Worm (Caenorhabditis elegans): ENCODE results near the gene dgk-5.

Gene dgk-5

DNA sequence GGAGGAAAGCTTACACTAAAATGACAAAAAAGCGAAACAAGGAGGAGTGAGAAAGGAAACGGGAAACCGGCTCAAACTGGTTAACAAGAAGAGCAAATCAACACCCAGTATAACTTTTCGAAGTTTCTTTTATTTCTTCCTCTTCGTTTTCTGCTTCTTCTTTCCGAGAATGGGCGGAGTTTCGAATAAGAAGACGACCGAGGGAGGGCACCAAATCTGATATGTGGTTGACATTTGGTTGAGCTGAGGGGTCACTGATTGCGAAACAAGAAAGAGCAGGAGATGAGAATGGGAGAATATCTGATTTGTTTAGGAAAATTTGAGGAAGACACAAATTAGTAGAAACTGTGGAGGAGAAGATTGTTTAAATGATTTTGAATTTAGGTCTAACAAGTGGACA is 27.7 kb upstream of the dgk-5 start:
- no peak for TF ChIP-seq med-1 (GFP tag; optimal IDR thresholded peaks at IDR 0.05; ENCODE audit: insufficient read depth)
- no peak for TF ChIP-seq klf-2 (GFP tag; conservative IDR thresholded peaks at IDR 0.05)
- no peak for TF ChIP-seq T22C8.4 (GFP tag; IDR thresholded peaks at IDR 0.05)
- TF ChIP-seq cog-1 (tag; optimal IDR thresholded peaks at IDR 0.05) = no peak
- TF ChIP-seq flt-1 (GFP tag; IDR thresholded peaks at IDR 0.05) = no peak
- TF ChIP-seq ztf-29 (GFP tag; IDR thresholded peaks at IDR 0.05) = no peak
- no peak for TF ChIP-seq ztf-23 (GFP tag; IDR thresholded peaks at IDR 0.05)
- no peak for TF ChIP-seq ref-1 (GFP tag; conservative IDR thresholded peaks at IDR 0.05)
- no peak for TF ChIP-seq tab-1 (GFP tag; IDR thresholded peaks at IDR 0.05)

DNA sequence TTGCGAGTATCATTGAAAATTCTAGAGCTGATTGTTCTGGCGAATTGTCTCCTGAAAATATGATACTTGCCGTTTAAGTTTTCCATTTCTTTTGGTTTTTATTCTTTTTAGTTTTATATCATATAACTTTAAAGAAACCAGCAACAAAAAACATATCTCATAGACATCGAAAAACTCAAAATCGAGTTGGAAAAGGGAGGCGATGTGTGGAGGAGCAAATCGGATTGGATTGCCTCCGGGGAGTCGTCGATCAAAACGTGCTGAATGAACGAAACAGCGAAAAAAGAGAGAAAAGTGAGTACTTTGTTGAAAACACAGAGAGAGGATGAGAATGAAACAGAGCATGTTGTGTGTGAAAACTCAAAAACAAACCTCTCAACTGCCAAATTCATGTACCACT is 26.3 kb upstream of the dgk-5 start:
- TF ChIP-seq ztf-29 (GFP tag; IDR thresholded peaks at IDR 0.05) = no peak
- no peak for TF ChIP-seq cog-1 (tag; optimal IDR thresholded peaks at IDR 0.05)
- no peak for TF ChIP-seq klf-2 (GFP tag; conservative IDR thresholded peaks at IDR 0.05)

DNA sequence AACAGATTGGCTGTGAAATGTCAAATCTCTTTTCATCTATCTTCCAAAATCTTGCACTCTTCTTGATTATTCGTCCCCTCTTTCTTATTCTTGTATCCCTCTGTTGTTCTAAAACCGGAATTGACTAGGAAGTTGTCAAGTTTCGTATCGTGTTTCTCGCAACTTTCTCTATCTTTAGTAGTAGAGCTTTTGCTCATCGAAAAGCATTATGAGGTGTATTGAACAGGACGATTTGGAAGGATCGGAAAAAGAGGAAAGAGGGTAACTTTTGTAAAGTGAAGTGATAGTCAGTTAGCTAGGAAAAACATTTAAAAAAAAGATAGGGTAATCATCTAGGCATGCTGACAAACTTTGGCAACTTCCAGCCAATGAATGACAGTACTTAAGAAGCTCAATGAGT is 25.6 kb upstream of the dgk-5 start:
- TF ChIP-seq ztf-29 (GFP tag; IDR thresholded peaks at IDR 0.05) = no peak
- no peak for TF ChIP-seq klf-2 (GFP tag; conservative IDR thresholded peaks at IDR 0.05)
- no peak for TF ChIP-seq ztf-23 (GFP tag; IDR thresholded peaks at IDR 0.05)

DNA sequence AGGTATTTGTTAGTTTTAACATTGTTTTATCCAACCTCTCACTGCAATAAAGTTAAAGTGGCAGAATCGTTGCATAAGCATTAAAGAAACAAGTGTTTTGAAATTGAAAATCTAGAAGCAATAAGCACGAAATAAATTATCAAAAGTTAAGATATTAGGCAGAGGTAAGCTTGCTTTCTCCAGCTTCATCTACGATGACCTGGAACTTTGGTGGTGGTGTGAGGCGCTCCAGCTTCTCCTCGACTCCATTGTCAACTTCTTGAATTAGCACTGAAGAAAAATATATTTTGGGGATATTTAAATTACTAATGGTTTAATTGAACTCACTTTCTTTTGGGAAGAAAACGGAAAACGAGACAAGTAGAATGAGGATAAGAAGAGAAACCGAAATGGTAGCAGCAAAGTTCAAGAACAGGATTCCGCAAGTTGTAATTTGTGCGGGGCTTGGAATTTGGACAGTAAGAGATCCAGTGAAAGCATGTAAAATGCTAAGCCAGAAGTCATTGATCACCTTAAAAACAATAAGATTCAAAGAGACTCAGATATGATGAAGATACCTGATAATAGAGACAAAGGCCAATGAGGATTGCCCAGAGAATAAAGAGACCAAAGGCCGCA is 22.9 kb upstream of the dgk-5 start:
- no peak for TF ChIP-seq cog-1 (tag; optimal IDR thresholded peaks at IDR 0.05)
- TF ChIP-seq tab-1 (GFP tag; IDR thresholded peaks at IDR 0.05) = no peak
- no peak for TF ChIP-seq flt-1 (GFP tag; IDR thresholded peaks at IDR 0.05)
- no peak for TF ChIP-seq T22C8.4 (GFP tag; IDR thresholded peaks at IDR 0.05)
- TF ChIP-seq ztf-29 (GFP tag; IDR thresholded peaks at IDR 0.05) = no peak
- no peak for TF ChIP-seq klf-2 (GFP tag; conservative IDR thresholded peaks at IDR 0.05)
- no peak for TF ChIP-seq ref-1 (GFP tag; conservative IDR thresholded peaks at IDR 0.05)
- no peak for TF ChIP-seq med-1 (GFP tag; optimal IDR thresholded peaks at IDR 0.05; ENCODE audit: insufficient read depth)
- TF ChIP-seq ztf-23 (GFP tag; IDR thresholded peaks at IDR 0.05) = no peak

DNA sequence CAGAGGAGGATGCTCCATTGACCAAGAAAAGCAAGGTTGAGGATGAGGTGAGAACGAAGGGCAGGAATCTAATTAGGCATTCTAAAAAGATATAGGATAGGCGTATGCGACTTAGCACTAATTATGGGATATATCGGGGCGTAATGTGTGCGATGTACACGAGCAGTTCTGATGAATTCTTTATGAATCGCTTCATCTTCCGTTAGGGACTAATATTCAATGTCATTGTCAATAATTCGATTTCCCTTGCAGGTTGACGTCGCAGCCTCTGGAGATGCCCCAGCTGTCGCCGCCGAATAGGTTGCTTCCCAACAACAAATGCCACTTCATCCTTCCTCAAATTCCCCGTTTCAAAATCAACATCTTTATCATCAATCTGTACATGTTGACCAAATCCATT is 22.3 kb upstream of the dgk-5 start:
- TF ChIP-seq flt-1 (GFP tag; IDR thresholded peaks at IDR 0.05) (no peak), tab-1 (GFP tag; IDR thresholded peaks at IDR 0.05) (no peak), ref-1 (GFP tag; conservative IDR thresholded peaks at IDR 0.05) (no peak), ztf-29 (GFP tag; IDR thresholded peaks at IDR 0.05) (no peak), klf-2 (GFP tag; conservative IDR thresholded peaks at IDR 0.05) (no peak), T22C8.4 (GFP tag; IDR thresholded peaks at IDR 0.05) (no peak), cog-1 (tag; optimal IDR thresholded peaks at IDR 0.05) (no peak), ztf-23 (GFP tag; IDR thresholded peaks at IDR 0.05) (no peak), med-1 (GFP tag; optimal IDR thresholded peaks at IDR 0.05; ENCODE audit: insufficient read depth) (no peak)

DNA sequence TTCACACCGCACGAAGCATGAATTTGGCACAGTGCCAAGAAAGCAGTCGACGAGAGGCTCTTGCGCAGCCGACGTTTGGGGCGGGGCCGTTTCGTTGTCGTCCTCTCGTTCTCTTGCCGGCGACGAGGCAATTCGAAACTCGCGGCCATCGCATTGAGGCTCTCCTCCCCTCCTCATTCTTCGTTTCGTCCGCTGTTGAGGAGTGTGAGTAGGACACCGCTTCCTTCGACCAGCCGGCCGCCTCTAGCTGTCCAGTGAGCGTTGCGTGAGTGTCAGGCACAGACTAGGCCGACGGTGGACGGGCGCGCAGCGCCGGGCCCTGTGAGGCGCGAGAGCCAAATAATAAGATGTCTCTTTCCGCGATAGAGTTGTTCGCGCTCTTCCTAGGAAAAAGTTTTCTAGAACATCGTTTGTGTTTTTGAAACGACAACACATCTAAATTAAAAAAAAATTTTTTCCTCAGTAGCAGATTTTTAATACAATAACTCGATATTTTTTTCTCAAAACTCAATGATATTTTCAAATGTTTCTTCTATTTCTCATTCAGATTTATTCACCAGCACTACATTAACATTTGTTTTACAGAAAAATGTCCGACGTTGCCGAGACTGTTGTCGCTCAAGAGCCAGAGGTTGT is 21.1 kb upstream of the dgk-5 start, which contains the start of the genes T28D9.11 and T28D9.1:
Gene T28D9.11, minus strand, starts transcription at position 177 of the 636 bp plus-strand sequence.
Gene T28D9.1, plus strand, starts transcription at position 586 of the 636 bp plus-strand sequence.
- peak; percentile 7; the same call in 1 of the 2 replicates for TF ChIP-seq ztf-29 (GFP tag; IDR thresholded peaks at IDR 0.05)
- TF ChIP-seq T22C8.4 (GFP tag; IDR thresholded peaks at IDR 0.05) = no peak
- TF ChIP-seq tab-1 (GFP tag; IDR thresholded peaks at IDR 0.05) = peak; percentile 65; the same call in 1 of the 2 replicates
- TF ChIP-seq ref-1 (GFP tag; conservative IDR thresholded peaks at IDR 0.05) = no peak
- peak; percentile 64; the same call in 1 of the 2 replicates for TF ChIP-seq flt-1 (GFP tag; IDR thresholded peaks at IDR 0.05)
- TF ChIP-seq cog-1 (tag; optimal IDR thresholded peaks at IDR 0.05) = peak; percentile 29
- peak; percentile 64; the same call in 1 of the 2 replicates for TF ChIP-seq ztf-23 (GFP tag; IDR thresholded peaks at IDR 0.05)

DNA sequence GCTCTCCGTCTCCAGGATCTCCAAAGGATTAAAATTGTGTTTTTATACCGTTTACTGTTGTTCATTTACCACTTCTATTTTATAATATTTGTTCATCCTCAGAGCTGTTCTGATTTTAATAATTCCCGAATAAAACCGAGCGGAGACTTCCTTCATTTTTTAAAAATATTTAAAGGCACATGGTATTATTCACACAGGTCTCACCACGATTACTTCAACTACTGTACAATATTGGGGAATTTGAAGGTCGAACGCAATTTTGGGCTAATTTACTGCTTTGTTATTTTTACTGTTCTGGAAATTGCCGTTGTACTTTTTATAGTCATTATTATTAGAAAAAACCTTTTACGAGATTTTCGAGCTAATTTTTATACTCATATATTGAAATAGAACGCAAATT is 20.3 kb upstream of the dgk-5 start:
- TF ChIP-seq ztf-23 (GFP tag; IDR thresholded peaks at IDR 0.05) (no peak), ztf-29 (GFP tag; IDR thresholded peaks at IDR 0.05) (no peak), klf-2 (GFP tag; conservative IDR thresholded peaks at IDR 0.05) (no peak), flt-1 (GFP tag; IDR thresholded peaks at IDR 0.05) (no peak), ref-1 (GFP tag; conservative IDR thresholded peaks at IDR 0.05) (no peak), T22C8.4 (GFP tag; IDR thresholded peaks at IDR 0.05) (no peak), med-1 (GFP tag; optimal IDR thresholded peaks at IDR 0.05; ENCODE audit: insufficient read depth) (no peak), tab-1 (GFP tag; IDR thresholded peaks at IDR 0.05) (no peak), cog-1 (tag; optimal IDR thresholded peaks at IDR 0.05) (no peak)

DNA sequence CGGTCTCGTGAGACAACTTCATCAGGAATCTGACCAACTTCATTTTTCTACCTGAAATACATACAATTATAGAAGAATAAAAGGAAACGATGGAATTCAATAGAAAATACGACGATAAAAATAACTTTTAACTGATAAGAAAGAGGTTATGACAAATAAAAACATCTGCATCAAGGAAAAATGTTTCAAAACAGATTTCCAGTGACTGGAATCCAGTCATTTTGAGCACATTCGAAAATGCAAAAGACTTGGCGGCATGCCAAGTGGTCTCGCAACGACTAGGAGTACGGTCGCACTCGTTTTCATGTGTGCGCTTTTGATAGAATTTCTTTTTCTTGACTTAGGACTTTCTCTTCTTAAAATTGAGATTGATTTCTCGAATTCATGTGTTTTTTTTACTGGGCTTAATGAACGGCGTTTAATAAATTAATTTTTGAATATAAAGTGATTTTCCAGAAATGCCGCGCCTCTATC is 18.9 kb upstream of the dgk-5 start, which contains the start of the genes snr-3 and rsp-5:
Gene snr-3, minus strand, starts transcription at position 51 of the 474 bp plus-strand sequence.
Gene rsp-5, plus strand, starts transcription at position 455 of the 474 bp plus-strand sequence.
- no peak for TF ChIP-seq klf-2 (GFP tag; conservative IDR thresholded peaks at IDR 0.05)
- no peak for TF ChIP-seq ref-1 (GFP tag; conservative IDR thresholded peaks at IDR 0.05)
- no peak for TF ChIP-seq ztf-29 (GFP tag; IDR thresholded peaks at IDR 0.05)
- TF ChIP-seq ztf-23 (GFP tag; IDR thresholded peaks at IDR 0.05) = no peak
- no peak for TF ChIP-seq med-1 (GFP tag; optimal IDR thresholded peaks at IDR 0.05; ENCODE audit: insufficient read depth)
- TF ChIP-seq flt-1 (GFP tag; IDR thresholded peaks at IDR 0.05) = no peak
- TF ChIP-seq cog-1 (tag; optimal IDR thresholded peaks at IDR 0.05) = no peak
- no peak for TF ChIP-seq tab-1 (GFP tag; IDR thresholded peaks at IDR 0.05)
- TF ChIP-seq T22C8.4 (GFP tag; IDR thresholded peaks at IDR 0.05) = no peak

DNA sequence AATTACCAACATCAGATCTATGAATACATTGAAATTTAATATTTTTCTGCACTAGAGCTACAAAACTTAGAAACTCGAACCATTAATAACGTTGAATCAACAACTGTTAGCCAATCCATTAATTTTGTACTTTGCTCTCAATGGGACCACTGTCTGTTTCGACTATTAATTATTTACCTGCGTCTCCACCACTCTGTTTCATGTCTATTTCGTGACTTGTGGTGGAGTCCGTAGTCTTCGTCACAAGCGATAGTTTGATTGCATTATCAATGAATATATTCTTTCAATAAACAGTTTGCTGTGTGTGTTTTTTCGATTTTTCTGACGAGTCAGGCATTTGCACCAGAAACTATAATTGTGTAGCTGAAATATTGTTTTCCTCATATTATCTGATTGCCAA is 15.5 kb upstream of the dgk-5 start:
- no peak for TF ChIP-seq tab-1 (GFP tag; IDR thresholded peaks at IDR 0.05)
- TF ChIP-seq ztf-29 (GFP tag; IDR thresholded peaks at IDR 0.05) = no peak
- no peak for TF ChIP-seq cog-1 (tag; optimal IDR thresholded peaks at IDR 0.05)
- TF ChIP-seq T22C8.4 (GFP tag; IDR thresholded peaks at IDR 0.05) = no peak
- no peak for TF ChIP-seq klf-2 (GFP tag; conservative IDR thresholded peaks at IDR 0.05)
- no peak for TF ChIP-seq ref-1 (GFP tag; conservative IDR thresholded peaks at IDR 0.05)
- no peak for TF ChIP-seq med-1 (GFP tag; optimal IDR thresholded peaks at IDR 0.05; ENCODE audit: insufficient read depth)
- no peak for TF ChIP-seq ztf-23 (GFP tag; IDR thresholded peaks at IDR 0.05)
- no peak for TF ChIP-seq flt-1 (GFP tag; IDR thresholded peaks at IDR 0.05)

Data from whole organism, midembryonic.